Worm (Caenorhabditis elegans) whole organism, L4/young adult: ENCODE results near the gene ZK994.6.

Experiments
- W03F9.2 ChIP-seq: fragments of 150-350 bp; optimal IDR thresholded peaks from 2 replicates; lab custom pipeline; 2014; ENCODE audit warnings: missing biosample characterization, missing genetic modification characterization
- dao-5 ChIP-seq: sonication (generic microtip); optimal IDR thresholded peaks from 2 replicates; lab custom pipeline; 2016; ENCODE audit warnings: missing genotype, missing genetic modification characterization, moderate library complexity, missing compliant biosample characterization
- him-1 ChIP-seq: sonication (generic microtip); optimal IDR thresholded peaks from 2 replicates; lab custom pipeline; 2016; ENCODE audit warnings: missing genotype, missing genetic modification reagents, missing genetic modification characterization, missing compliant biosample characterization

ZK994.6 gene

ce11 chrV:8518822-8519392 is 11.7 kb upstream of the ZK994.6 start, which contains the start of gene F45F2.10:
Gene F45F2.10, minus strand, starts transcription at chrV:8518872.
- TF ChIP-seq him-1 (tag; lab: Kevin White, UChicago) (no peak), W03F9.2 (tag; lab: Kevin White, UChicago) (no peak), dao-5 (no peak)

DNA sequence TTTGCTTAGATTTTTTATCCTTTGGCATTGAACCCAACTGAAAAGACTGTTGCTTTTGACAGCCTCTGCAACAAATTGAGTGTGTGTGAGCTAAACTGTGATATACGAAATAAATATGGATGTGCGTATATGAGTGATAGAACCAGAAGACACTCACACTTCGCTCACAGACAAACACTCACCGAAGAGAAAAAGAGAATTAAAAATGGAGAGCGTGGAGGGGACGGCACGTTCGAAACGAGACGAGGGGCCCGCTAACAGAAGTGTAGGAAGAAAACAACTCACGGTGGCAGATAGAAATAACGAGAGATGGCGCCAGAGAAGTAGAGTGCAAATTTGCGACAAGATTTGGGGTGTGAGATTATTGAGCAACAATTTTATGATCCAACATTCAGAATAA is 11.1 kb upstream of the ZK994.6 start:
- no peak for TF ChIP-seq him-1 (tag; lab: Kevin White, UChicago)
- TF ChIP-seq W03F9.2 (tag; lab: Kevin White, UChicago) = no peak
- no peak for TF ChIP-seq dao-5

- no peak for TF ChIP-seq him-1 (tag; lab: Kevin White, UChicago)
- TF ChIP-seq W03F9.2 (tag; lab: Kevin White, UChicago) = no peak
Observed at ce11 chrV:8517711-8518110, 10.5 kb upstream of the ZK994.6 start.

DNA sequence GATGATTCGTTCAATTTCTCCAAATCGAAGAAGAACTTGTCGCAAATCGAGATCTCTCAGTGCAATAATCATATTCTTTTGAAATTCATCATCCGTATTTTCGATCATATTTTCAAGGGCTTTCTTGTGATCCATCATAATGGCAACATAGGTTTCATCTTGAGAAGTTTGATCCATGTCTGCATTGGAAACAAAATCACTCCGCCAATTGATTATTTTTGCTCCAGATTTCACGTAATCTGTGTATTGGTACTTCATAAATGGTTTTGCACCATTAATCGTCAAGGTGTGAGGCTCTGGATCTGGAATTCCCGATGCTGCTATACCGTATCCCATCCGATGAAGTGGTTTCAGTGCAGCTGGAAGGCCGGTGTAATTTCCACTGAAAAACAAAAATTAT is 9.2 kb upstream of the ZK994.6 start:
- TF ChIP-seq dao-5 = no peak
- TF ChIP-seq him-1 (tag; lab: Kevin White, UChicago) = no peak
- no peak for TF ChIP-seq W03F9.2 (tag; lab: Kevin White, UChicago)

DNA sequence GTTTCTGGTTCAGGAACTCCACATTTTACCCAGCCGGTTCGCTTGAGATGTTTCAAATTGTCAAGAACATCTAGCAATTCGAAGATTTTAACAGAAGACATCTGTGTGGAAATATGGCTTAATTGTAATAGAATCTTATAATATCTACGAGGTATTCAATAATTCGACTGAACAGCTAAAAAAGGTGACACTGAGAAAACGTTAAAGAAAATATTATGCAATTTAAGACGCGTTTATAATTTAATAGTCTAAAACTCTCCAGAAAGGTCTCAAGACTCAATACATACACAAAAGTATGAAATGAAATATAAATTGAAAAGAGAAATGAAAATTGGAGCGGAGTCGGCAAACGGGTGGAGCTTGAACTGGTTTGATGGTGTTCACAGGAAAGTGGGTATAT is 6.1 kb upstream of the ZK994.6 start, which contains the start of gene F45F2.9:
Gene F45F2.9, minus strand, starts transcription at position 101 of the 400 bp plus-strand sequence.
- TF ChIP-seq him-1 (tag; lab: Kevin White, UChicago) (no peak), dao-5 (no peak), W03F9.2 (tag; lab: Kevin White, UChicago) (no peak)

DNA sequence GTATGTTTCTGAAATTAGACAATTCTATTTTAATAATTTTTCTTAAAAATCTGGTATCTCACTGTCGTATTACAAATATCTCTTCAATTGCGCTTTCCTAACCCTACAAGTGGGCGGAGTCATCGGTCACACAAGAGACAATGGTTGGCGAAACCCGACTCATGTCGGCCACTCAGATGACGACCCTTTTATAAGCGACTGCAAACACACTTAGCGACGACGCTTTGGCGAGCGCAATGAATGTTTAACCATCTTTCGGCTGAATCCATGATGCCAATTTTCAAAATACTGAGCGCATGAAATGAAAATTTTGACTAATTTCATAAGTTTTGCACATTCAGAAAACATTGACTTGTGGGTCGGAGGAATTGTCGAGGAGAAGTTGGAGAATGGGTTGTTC is 6.9 kb downstream of the ZK994.6 start:
- TF ChIP-seq W03F9.2 (tag; lab: Kevin White, UChicago) (peak; percentile 84), him-1 (tag; lab: Kevin White, UChicago) (peak; percentile 97), dao-5 (peak; percentile 96)

DNA sequence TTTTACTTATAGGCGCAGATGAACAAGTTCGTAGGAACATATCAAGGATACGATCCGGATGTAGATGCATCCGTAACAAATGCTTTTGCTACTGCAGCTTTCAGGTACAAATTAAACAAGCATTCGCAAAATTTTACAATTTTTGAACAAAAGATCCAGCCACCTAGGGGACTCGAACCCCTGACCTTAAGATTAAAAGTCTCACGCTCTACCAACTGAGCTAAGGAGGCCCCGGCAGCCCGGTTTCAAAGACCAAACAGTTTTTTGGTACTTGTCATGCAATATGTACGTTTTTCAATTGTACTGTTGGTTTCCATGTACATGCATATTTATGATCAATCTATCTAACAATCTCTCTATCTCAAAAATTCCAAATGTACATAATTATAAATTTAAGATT is 7.8 kb downstream of the ZK994.6 start:
- TF ChIP-seq dao-5 = no peak
- TF ChIP-seq W03F9.2 (tag; lab: Kevin White, UChicago) = no peak
- TF ChIP-seq him-1 (tag; lab: Kevin White, UChicago) = no peak

DNA sequence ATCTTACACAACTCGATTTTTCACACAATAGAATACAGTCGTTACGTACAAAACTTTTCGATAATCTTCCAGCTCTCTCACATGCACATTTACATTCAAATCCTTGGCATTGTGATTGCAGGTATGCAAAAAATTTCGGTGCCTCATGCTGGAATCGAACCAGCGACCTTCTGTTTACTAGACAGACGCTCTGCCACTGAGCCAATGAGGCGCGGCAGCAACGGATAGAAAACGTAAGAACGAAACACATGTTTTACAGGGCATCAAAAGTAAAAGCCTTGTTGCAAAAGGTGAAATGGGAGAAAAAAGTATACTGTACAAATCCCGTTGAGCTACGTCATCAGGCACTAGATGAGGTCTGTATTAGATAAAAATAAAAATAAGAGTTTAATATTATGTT is 11.3 kb downstream of the ZK994.6 start:
- no peak for TF ChIP-seq W03F9.2 (tag; lab: Kevin White, UChicago)
- TF ChIP-seq dao-5 = no peak
- TF ChIP-seq him-1 (tag; lab: Kevin White, UChicago) = no peak

DNA sequence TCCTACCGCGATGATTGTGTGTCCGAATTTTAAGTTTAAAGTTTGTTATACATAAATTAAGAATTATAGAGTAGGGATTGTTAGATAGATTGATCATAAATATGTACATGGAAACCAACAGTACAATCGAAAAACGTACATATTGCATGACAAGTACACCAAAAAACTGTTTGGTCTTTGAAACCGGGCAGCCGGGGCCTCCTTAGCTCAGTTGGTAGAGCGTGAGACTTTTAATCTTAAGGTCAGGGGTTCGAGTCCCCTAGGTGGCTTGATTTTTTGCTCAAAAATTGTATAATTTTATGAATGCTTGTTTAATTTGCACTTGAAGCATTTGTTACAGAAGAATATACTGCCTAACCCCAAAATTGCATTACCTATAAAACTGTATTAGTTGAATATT is 12.1 kb downstream of the ZK994.6 start:
- TF ChIP-seq W03F9.2 (tag; lab: Kevin White, UChicago) (no peak), dao-5 (no peak), him-1 (tag; lab: Kevin White, UChicago) (no peak)

- TF ChIP-seq W03F9.2 (tag; lab: Kevin White, UChicago) (no peak), him-1 (tag; lab: Kevin White, UChicago) (no peak), dao-5 (no peak)
Observed at ce11 chrV:8494260-8494939, 12.8 kb downstream of the ZK994.6 start, which contains the start of gene pxn-1. Gene pxn-1, plus strand, starts transcription at chrV:8494889.

DNA sequence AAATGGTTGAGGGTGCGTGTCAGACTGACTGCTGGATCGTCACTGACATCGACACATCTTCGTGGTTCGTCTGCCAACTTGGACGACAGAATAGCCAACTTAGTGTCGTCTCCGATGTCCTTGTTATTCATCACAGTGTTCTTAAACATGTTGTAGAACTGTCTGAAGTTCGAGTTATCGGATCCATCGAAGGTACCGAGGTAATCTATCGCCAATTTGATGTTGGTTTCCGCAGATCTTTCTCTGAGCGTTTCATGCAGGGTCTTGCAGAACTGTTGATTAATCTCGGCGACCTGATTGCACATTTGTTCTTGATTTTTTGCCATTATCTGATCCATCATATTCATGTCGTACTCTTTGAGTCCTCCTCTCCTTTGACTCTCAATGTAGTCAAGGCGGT is 25.9 kb downstream of the ZK994.6 start:
- no peak for TF ChIP-seq W03F9.2 (tag; lab: Kevin White, UChicago)
- TF ChIP-seq dao-5 = no peak
- no peak for TF ChIP-seq him-1 (tag; lab: Kevin White, UChicago)

DNA sequence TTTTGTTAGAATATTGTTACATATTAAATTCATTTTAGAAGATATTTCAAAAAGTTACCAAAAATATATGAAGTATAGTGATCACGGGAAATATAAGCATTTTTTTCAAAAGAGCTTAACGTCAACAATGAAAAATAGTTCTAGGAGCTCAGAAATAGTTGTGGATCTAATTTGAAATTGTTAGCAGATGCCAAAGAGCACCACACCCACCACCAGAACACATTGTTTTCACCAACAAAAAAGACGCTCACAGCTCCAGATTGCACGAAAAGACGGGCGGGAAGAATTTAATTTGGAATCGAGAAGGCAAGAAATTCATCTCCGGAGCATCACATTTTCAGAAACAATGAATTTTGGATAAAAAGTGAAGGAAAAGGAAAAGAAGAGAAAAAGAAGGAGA is 36.3 kb downstream of the ZK994.6 start, which contains the start of gene gplb-1:
Gene gplb-1, minus strand, starts transcription at position 337 of the 400 bp plus-strand sequence.
- TF ChIP-seq him-1 (tag; lab: Kevin White, UChicago) = no peak
- TF ChIP-seq dao-5 = no peak
- no peak for TF ChIP-seq W03F9.2 (tag; lab: Kevin White, UChicago)

DNA sequence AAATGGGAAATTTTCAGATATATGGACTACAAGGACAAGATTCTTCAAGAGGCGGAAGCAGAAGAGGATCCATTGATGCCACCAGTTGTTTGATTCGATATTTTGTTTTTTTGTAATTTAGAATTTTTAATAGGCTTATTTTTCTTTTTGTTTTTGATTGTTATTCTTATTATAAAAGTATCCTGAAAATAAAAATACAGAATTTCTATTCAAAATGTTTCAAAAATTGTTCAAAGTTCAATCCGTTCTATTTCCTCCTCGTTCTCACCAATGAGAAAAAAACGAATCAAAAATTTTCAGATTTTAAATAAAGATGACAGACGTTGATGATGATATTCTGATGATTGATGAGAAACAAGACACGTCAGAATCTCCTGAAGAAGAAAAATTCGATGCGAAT is 38.5 kb downstream of the ZK994.6 start, which contains the start of gene phf-30:
Gene phf-30, plus strand, starts transcription at position 301 of the 400 bp plus-strand sequence.
- TF ChIP-seq him-1 (tag; lab: Kevin White, UChicago) = no peak
- no peak for TF ChIP-seq W03F9.2 (tag; lab: Kevin White, UChicago)
- no peak for TF ChIP-seq dao-5

DNA sequence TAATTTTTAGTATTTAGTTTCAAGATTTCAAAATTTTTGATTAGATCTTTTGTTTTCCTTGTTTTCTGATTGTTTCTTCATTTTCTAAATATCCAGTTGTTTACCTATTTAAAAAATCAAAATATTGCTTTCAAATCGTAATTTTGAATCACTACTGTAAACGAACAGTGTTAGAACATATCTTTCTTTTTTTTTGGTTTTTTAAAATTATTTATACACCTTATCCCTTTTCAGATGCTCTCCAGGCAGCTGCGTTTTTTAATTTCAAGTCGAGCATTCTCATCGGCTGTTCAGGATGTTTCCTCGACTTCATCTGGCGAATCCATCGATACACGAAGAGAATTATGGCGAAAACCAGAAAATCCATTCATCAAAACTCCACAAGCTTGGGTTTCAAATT is 40.2 kb downstream of the ZK994.6 start, which contains the start of gene mrpl-4:
Gene mrpl-4, plus strand, starts transcription at position 235 of the 400 bp plus-strand sequence.
- TF ChIP-seq W03F9.2 (tag; lab: Kevin White, UChicago) (no peak), him-1 (tag; lab: Kevin White, UChicago) (no peak), dao-5 (no peak)
